Fruit fly (Drosophila melanogaster) whole organism, embryonic: ENCODE data around the gene Tango5.

Experiments
- Atf-2 ChIP-seq: fragments of 200-800 bp; sonication (Bioruptor generic); optimal IDR thresholded peaks from 2 replicates; lab custom pipeline; 2016; ENCODE audit warnings: missing biosample characterization, missing genetic modification characterization
- Bteb2 ChIP-seq: fragments of 200-800 bp; sonication (Bioruptor generic); optimal IDR thresholded peaks from 2 replicates; lab custom pipeline; 2016; ENCODE audit warnings: missing biosample characterization, missing genetic modification characterization
- CG11093 ChIP-seq: fragments of 200-800 bp; sonication (Bioruptor generic); IDR thresholded peaks from 3 replicates; pipeline ENCODE4 v1.3.6; 2022; ENCODE audit warnings: missing biosample characterization, missing genetic modification characterization
- CG12155 ChIP-seq: fragments of 200-800 bp; sonication (Bioruptor generic); optimal IDR thresholded peaks from 3 replicates; lab custom pipeline; 2016; ENCODE audit warnings: missing biosample characterization, missing genetic modification characterization
- CG15269 ChIP-seq: fragments of 200-800 bp; sonication (Bioruptor generic); optimal IDR thresholded peaks from 2 replicates; lab custom pipeline; 2018; ENCODE audit warnings: missing biosample characterization, mild to moderate bottlenecking, missing genetic modification characterization, moderate library complexity
- CG15479 ChIP-seq: fragments of 200-800 bp; sonication (Bioruptor generic); optimal IDR thresholded peaks from 3 replicates; lab custom pipeline; 2019; ENCODE audit warnings: missing biosample characterization, mild to moderate bottlenecking, missing genetic modification characterization, moderate library complexity
- CG16815 ChIP-seq: fragments of 200-800 bp; sonication (Bioruptor generic); optimal IDR thresholded peaks from 3 replicates; lab custom pipeline; 2017; ENCODE audit warnings: missing biosample characterization, mild to moderate bottlenecking, missing genetic modification characterization
- CG17359 ChIP-seq: fragments of 200-800 bp; sonication (Bioruptor generic); optimal IDR thresholded peaks from 3 replicates; lab custom pipeline; 2018; ENCODE audit warnings: missing biosample characterization, mild to moderate bottlenecking, missing genetic modification characterization, moderate library complexity
- CG17385 ChIP-seq: fragments of 200-800 bp; sonication (Bioruptor generic); optimal IDR thresholded peaks from 3 replicates; lab custom pipeline; 2018; ENCODE audit warnings: missing biosample characterization, mild to moderate bottlenecking, missing genetic modification characterization
- CG2678 ChIP-seq: fragments of 200-800 bp; sonication (Bioruptor generic); optimal IDR thresholded peaks from 3 replicates; lab custom pipeline; 2019; ENCODE audit warnings: missing biosample characterization, mild to moderate bottlenecking, missing genetic modification characterization, moderate library complexity
- CG31365 ChIP-seq: fragments of 200-800 bp; sonication (Bioruptor generic); optimal IDR thresholded peaks from 2 replicates; lab custom pipeline; 2018; ENCODE audit warnings: missing biosample characterization, mild to moderate bottlenecking, missing genetic modification characterization
- CG3995 ChIP-seq: fragments of 200-800 bp; sonication (Bioruptor generic); optimal IDR thresholded peaks from 3 replicates; lab custom pipeline; 2016; ENCODE audit warnings: missing biosample characterization, missing genetic modification characterization
- CG4360 ChIP-seq: fragments of 200-800 bp; sonication (Bioruptor generic); IDR thresholded peaks from 2 replicates; pipeline ENCODE4 v1.3.6; 2022; ENCODE audit warnings: missing biosample characterization, missing genetic modification characterization
- CG4707 ChIP-seq: fragments of 200-800 bp; sonication (Bioruptor generic); optimal IDR thresholded peaks from 2 replicates; lab custom pipeline; 2018; ENCODE audit warnings: missing biosample characterization, mild to moderate bottlenecking, missing genetic modification characterization, moderate library complexity
- CG9817 ChIP-seq: fragments of 200-800 bp; sonication (Bioruptor generic); optimal IDR thresholded peaks from 2 replicates; lab custom pipeline; 2018; ENCODE audit warnings: missing biosample characterization, mild to moderate bottlenecking, missing genetic modification characterization, moderate library complexity
- D19B ChIP-seq: fragments of 200-800 bp; sonication (Bioruptor generic); optimal IDR thresholded peaks from 2 replicates; lab custom pipeline; 2017; ENCODE audit warnings: missing biosample characterization, mild to moderate bottlenecking, missing genetic modification characterization
- Dref ChIP-seq: fragments of 200-800 bp; sonication (Bioruptor generic); IDR thresholded peaks from 2 replicates; pipeline ENCODE4 v1.3.6; 2022; ENCODE audit warnings: missing biosample characterization, missing genetic modification characterization
- Drgx ChIP-seq: fragments of 200-800 bp; sonication (Bioruptor generic); IDR thresholded peaks from 2 replicates; pipeline ENCODE4 v1.3.6; 2022; ENCODE audit warnings: missing biosample characterization, missing genetic modification characterization
- Elba2 ChIP-seq: fragments of 200-800 bp; sonication (Bioruptor generic); optimal IDR thresholded peaks from 3 replicates; lab custom pipeline; 2016; ENCODE audit warnings: missing biosample characterization, missing genetic modification characterization
- Hey ChIP-seq: fragments of 200-800 bp; sonication (Bioruptor generic); optimal IDR thresholded peaks from 3 replicates; lab custom pipeline; 2018; ENCODE audit warnings: missing biosample characterization, mild to moderate bottlenecking, missing genetic modification characterization
- HmgZ ChIP-seq: fragments of 200-800 bp; sonication (Bioruptor generic); optimal IDR thresholded peaks from 2 replicates; lab custom pipeline; 2018; ENCODE audit warnings: missing biosample characterization, mild to moderate bottlenecking, missing genetic modification characterization
- Jarid2 ChIP-seq: fragments of 200-800 bp; sonication (Bioruptor generic); optimal IDR thresholded peaks from 3 replicates; lab custom pipeline; 2017; ENCODE audit warnings: mild to moderate bottlenecking, missing biosample characterization, missing genetic modification reagents, missing genetic modification characterization
- Med ChIP-seq: fragments of 200-800 bp; sonication (Bioruptor generic); peaks from one replicate; lab custom pipeline; 2016; ENCODE audit warnings: missing biosample characterization, missing genetic modification characterization, mild to moderate bottlenecking, inconsistent platforms, moderate library complexity
- Pdp1 ChIP-seq, 2 experiments: fragments of 200-800 bp; sonication (Bioruptor generic); optimal IDR thresholded peaks; 3 replicates each; lab custom pipeline; 2016; ENCODE audit warnings: missing biosample characterization in 2 of 2, missing genetic modification characterization in 2 of 2, mild to moderate bottlenecking in 1 of 2, moderate library complexity in 1 of 2
- Ssrp ChIP-seq: fragments of 200-800 bp; sonication (Bioruptor generic); optimal IDR thresholded peaks from 2 replicates; lab custom pipeline; 2018; ENCODE audit warnings: missing biosample characterization, mild to moderate bottlenecking, missing genetic modification characterization, moderate library complexity
- Trl ChIP-seq, 3 experiments: fragments of >200 bp in 2 of 3; fragments of 200-800 bp in 1 of 3; sonication (Bioruptor generic) in 1 of 3; optimal IDR thresholded peaks; 2 replicates in 1 of 3; 3 replicates in 2 of 3; lab custom pipeline; 2016 to 2017; ENCODE audit warnings: missing biosample characterization in 1 of 3, missing genetic modification characterization in 1 of 3
- cato ChIP-seq: fragments of 200-800 bp; sonication (Bioruptor generic); optimal IDR thresholded peaks from 2 replicates; lab custom pipeline; 2016; ENCODE audit warnings: missing biosample characterization, missing genetic modification characterization, borderline replicate concordance
- cg ChIP-seq: fragments of 200-800 bp; sonication (Bioruptor generic); optimal IDR thresholded peaks from 3 replicates; lab custom pipeline; 2019; ENCODE audit warnings: missing biosample characterization, mild to moderate bottlenecking, missing genetic modification characterization, moderate library complexity
- corto ChIP-seq: fragments of 200-800 bp; sonication (Bioruptor generic); optimal IDR thresholded peaks from 2 replicates; lab custom pipeline; 2016; ENCODE audit warnings: missing biosample characterization, mild to moderate bottlenecking, missing genetic modification characterization, moderate library complexity
- croc ChIP-seq: fragments of 200-800 bp; sonication (Bioruptor generic); conservative IDR thresholded peaks from 3 replicates; pipeline ENCODE4 v1.3.6; 2022; ENCODE audit warnings: missing biosample characterization, missing genetic modification characterization
- crol ChIP-seq: fragments of 200-800 bp; sonication (Bioruptor generic); IDR thresholded peaks from 2 replicates; pipeline ENCODE4 v1.3.6; 2022; ENCODE audit warnings: missing biosample characterization, missing genetic modification characterization
- fu2 ChIP-seq: fragments of 200-800 bp; sonication (Bioruptor generic); optimal IDR thresholded peaks from 2 replicates; lab custom pipeline; 2016; ENCODE audit warnings: missing biosample characterization, missing genetic modification characterization
- gcm ChIP-seq: fragments of 200-800 bp; sonication (Bioruptor generic); optimal IDR thresholded peaks from 2 replicates; lab custom pipeline; 2019; ENCODE audit warnings: missing biosample characterization, mild to moderate bottlenecking, missing genetic modification characterization, moderate library complexity
- gfzf ChIP-seq: fragments of 200-800 bp; sonication (Bioruptor generic); optimal IDR thresholded peaks from 2 replicates; lab custom pipeline; 2016; ENCODE audit warnings: missing biosample characterization, mild to moderate bottlenecking, missing genetic modification characterization, moderate library complexity
- gro ChIP-seq: fragments of 200-800 bp; sonication (Bioruptor generic); optimal IDR thresholded peaks from 2 replicates; lab custom pipeline; 2016; ENCODE audit warnings: missing biosample characterization, missing genetic modification characterization
- her ChIP-seq: fragments of 200-800 bp; sonication (Bioruptor generic); optimal IDR thresholded peaks from 2 replicates; lab custom pipeline; 2016; ENCODE audit warnings: missing biosample characterization, missing genetic modification characterization
- hkb ChIP-seq, 2 experiments: fragments of 200-800 bp in 1 of 2; fragments of >200 bp in 1 of 2; sonication (Bioruptor generic) in 1 of 2; IDR thresholded peaks in 1 of 2; optimal IDR thresholded peaks in 1 of 2; 2 replicates each; pipeline versions ENCODE4 v1.3.6 to Lab custom; 2017 to 2022; ENCODE audit warnings: missing biosample characterization in 1 of 2, missing genetic modification characterization in 1 of 2
- insv ChIP-seq, 2 experiments: fragments of 200-800 bp; sonication (Bioruptor generic); optimal IDR thresholded peaks; 3 replicates each; lab custom pipeline; 2016 to 2018; ENCODE audit warnings: missing biosample characterization in 2 of 2, missing genetic modification characterization in 2 of 2
- kni ChIP-seq: fragments of 200-800 bp; sonication (Bioruptor generic); optimal IDR thresholded peaks from 3 replicates; lab custom pipeline; 2017; ENCODE audit warnings: mild to moderate bottlenecking, missing biosample characterization, missing genetic modification reagents, missing genetic modification characterization
- nom ChIP-seq: fragments of 200-800 bp; sonication (Bioruptor generic); optimal IDR thresholded peaks from 2 replicates; lab custom pipeline; 2017; ENCODE audit warnings: missing biosample characterization, missing genetic modification characterization, mild to moderate bottlenecking, moderate library complexity, missing genetic modification reagents
- pros ChIP-seq: fragments of 200-800 bp; sonication (Bioruptor generic); optimal IDR thresholded peaks from 3 replicates; lab custom pipeline; 2019; ENCODE audit warnings: missing biosample characterization, mild to moderate bottlenecking, missing genetic modification characterization, moderate library complexity
- psq ChIP-seq: fragments of 200-800 bp; sonication (Bioruptor generic); optimal IDR thresholded peaks from 2 replicates; lab custom pipeline; 2017; ENCODE audit warnings: missing biosample characterization, missing genetic modification characterization
- sob ChIP-seq: fragments of 200-800 bp; sonication (Bioruptor generic); IDR thresholded peaks from 2 replicates; pipeline ENCODE4 v1.3.6; 2022; ENCODE audit warnings: missing biosample characterization, missing genetic modification characterization
- sqz ChIP-seq: fragments of 200-800 bp; sonication (Bioruptor generic); optimal IDR thresholded peaks from 3 replicates; lab custom pipeline; 2018; ENCODE audit warnings: missing biosample characterization, mild to moderate bottlenecking, missing genetic modification characterization
- tgo ChIP-seq: fragments of 200-800 bp; sonication (Bioruptor generic); IDR thresholded peaks from 3 replicates; pipeline ENCODE4 v1.3.6; 2022; ENCODE audit warnings: missing biosample characterization, missing genetic modification characterization
- tll ChIP-seq, 2 experiments: fragments of 200-800 bp in 1 of 2; fragments of >200 bp in 1 of 2; sonication (Bioruptor generic) in 1 of 2; optimal IDR thresholded peaks; 2 replicates each; lab custom pipeline; 2017 to 2019; ENCODE audit warnings: missing biosample characterization in 2 of 2, missing genetic modification characterization in 2 of 2, mild to moderate bottlenecking in 1 of 2, moderate library complexity in 1 of 2
- ttk ChIP-seq: fragments of 200-800 bp; sonication (Bioruptor generic); IDR thresholded peaks from 2 replicates; pipeline ENCODE4 v2.1.2; 2022; ENCODE audit warnings: missing biosample characterization, missing genetic modification characterization
- tup ChIP-seq: fragments of 200-800 bp; sonication (Bioruptor generic); optimal IDR thresholded peaks from 2 replicates; lab custom pipeline; 2016; ENCODE audit warnings: missing biosample characterization, mild to moderate bottlenecking, missing genetic modification characterization, moderate library complexity

The Tango5 gene

DNA sequence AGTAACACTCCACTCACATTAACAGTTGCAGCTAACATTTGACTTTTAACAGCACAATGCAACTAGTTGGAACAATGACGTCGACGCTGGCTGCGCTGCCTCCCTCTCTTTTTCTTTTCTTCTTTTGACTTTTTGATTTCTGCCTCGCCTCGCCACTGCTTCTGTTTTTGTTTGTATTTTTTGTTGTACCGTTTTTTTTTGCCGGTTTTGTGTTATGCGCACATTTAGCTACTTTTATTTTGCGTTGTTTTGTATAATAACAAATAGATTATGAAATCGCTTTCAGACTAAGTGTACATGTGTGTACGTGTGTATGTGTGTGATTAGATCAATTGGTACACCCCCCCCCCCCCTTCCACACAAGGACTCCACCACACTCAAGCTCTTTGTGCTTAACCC is 21.6 kb downstream of the Tango5 start (continued):
- TF ChIP-seq Ssrp (no peak), D19B (GFP tag; lab: Kevin White, UChicago) (no peak), CG17359 (tag; lab: Kevin White, UChicago) (no peak), cato (GFP tag; lab: Kevin White, UChicago) (no peak), psq (peak; percentile 27), CG31365 (tag; lab: Kevin White, UChicago) (no peak), Atf-2 (GFP tag; lab: Kevin White, UChicago) (no peak), tll (GFP tag; optimal IDR thresholded peaks at IDR 0.05; lab: Kevin White, UChicago) (peak in 1 of 2 experiments; percentile 67), nom (GFP tag; lab: Kevin White, UChicago) (peak; percentile 51), Bteb2 (GFP tag; lab: Kevin White, UChicago) (no peak), tup (no peak), CG4707 (GFP tag; lab: Kevin White, UChicago) (no peak), Med (peak; percentile 68), sob (no peak), gro (GFP tag; lab: Kevin White, UChicago) (no peak), tgo (GFP tag; lab: Robert Waterston, UW) (no peak), CG15269 (tag; lab: Kevin White, UChicago) (no peak), CG4360 (GFP tag; lab: Robert Waterston, UW) (no peak), CG9817 (tag; lab: Kevin White, UChicago) (no peak), croc (no peak), crol (peak; percentile 43; the same call in 1 of the 2 replicates), Jarid2 (GFP tag; lab: Kevin White, UChicago) (no peak), her (GFP tag; lab: Kevin White, UChicago) (no peak), Hey (tag; lab: Kevin White, UChicago) (no peak), ttk (GFP tag; lab: Robert Waterston, UW) (no peak), kni (no peak), HmgZ (no peak), sqz (GFP tag; lab: Kevin White, UChicago) (peak; percentile 6), CG2678 (tag; lab: Kevin White, UChicago) (no peak), Dref (no peak), Pdp1 (GFP tag; optimal IDR thresholded peaks at IDR 0.05; lab: Kevin White, UChicago) (peak in 1 of 2 experiments; percentile 44), CG16815 (GFP tag; lab: Kevin White, UChicago) (no peak), CG12155 (no peak), CG3995 (no peak)

dm6 chrX:10741754-10742577 is 22.2 kb downstream of the Tango5 start:
- TF ChIP-seq gfzf (GFP tag; lab: Kevin White, UChicago) (no peak), CG17385 (GFP tag; lab: Kevin White, UChicago) (peak; percentile 84), Trl (optimal IDR thresholded peaks at IDR 0.05; lab: Kevin White, UChicago) (peak; percentile 10 to 51), Trl (GFP tag; optimal IDR thresholded peaks at IDR 0.05; lab: Kevin White, UChicago) (no peak), CG15479 (GFP tag; lab: Kevin White, UChicago) (peak; percentile 58), psq (peak; percentile 2), CG4360 (GFP tag; lab: Robert Waterston, UW) (peak; percentile 72), Elba2 (GFP tag; lab: Kevin White, UChicago) (peak; percentile 30), CG11093 (GFP tag; lab: Robert Waterston, UW) (no peak), fu2 (GFP tag; lab: Kevin White, UChicago) (no peak), pros (GFP tag; lab: Kevin White, UChicago) (peak; percentile 18), insv (GFP tag; optimal IDR thresholded peaks at IDR 0.05; lab: Kevin White, UChicago) (peak in 1 of 2 experiments; percentile 82), hkb (optimal IDR thresholded peaks at IDR 0.05; lab: Kevin White, UChicago) (no peak), hkb (GFP tag; IDR thresholded peaks at IDR 0.05; lab: Robert Waterston, UW) (no peak), gcm (peak; percentile 70), Drgx (GFP tag; lab: Robert Waterston, UW) (peak; percentile 46; the same call in 1 of the 2 replicates), corto (GFP tag; lab: Kevin White, UChicago) (peak; percentile 16), cg (peak; percentile 37), nom (GFP tag; lab: Kevin White, UChicago) (peak; percentile 74), crol (0 out of 2 replicates have a peak, but pooled peaks have one; percentile 34)
